Worm (Caenorhabditis elegans) whole organism, young adult: ENCODE data around the gene C53C11.2.

ENCODE experiments used
- B0019.2 ChIP-seq: fragments of 200-800 bp; sonication (Bioruptor generic); conservative IDR thresholded peaks from 2 replicates; pipeline ENCODE4 v1.3.6; 2022; ENCODE audit warnings: missing genetic modification reagents, missing genetic modification characterization, missing compliant biosample characterization
- B0035.1 ChIP-seq: sonication (generic microtip); optimal IDR thresholded peaks from 2 replicates; lab custom pipeline; 2016; ENCODE audit warnings: missing genetic modification characterization, mild to moderate bottlenecking, missing compliant biosample characterization, missing genotype, missing genetic modification reagents
- B0261.1 ChIP-seq: sonication (generic microtip); optimal IDR thresholded peaks from 2 replicates; lab custom pipeline; 2016; ENCODE audit warnings: mild to moderate bottlenecking, missing genetic modification characterization, moderate library complexity, missing compliant biosample characterization
- B0336.3 ChIP-seq: fragments of 200-800 bp; sonication (Bioruptor generic); IDR thresholded peaks from 2 replicates; pipeline ENCODE4 v1.3.6; 2022; ENCODE audit warnings: missing genetic modification characterization, missing compliant biosample characterization
- F52B5.7 ChIP-seq: sonication (generic microtip); optimal IDR thresholded peaks from 2 replicates; lab custom pipeline; 2016; ENCODE audit warnings: mild to moderate bottlenecking, missing genetic modification characterization, missing compliant biosample characterization
- F55B11.4 ChIP-seq: sonication (generic microtip); optimal IDR thresholded peaks from 2 replicates; lab custom pipeline; 2016; ENCODE audit warnings: missing compliant biosample characterization, missing genetic modification characterization, borderline replicate concordance; ENCODE audit not compliant: insufficient read depth
- K11D2.4 ChIP-seq: fragments of 200-800 bp; sonication (Bioruptor generic); IDR thresholded peaks from 2 replicates; pipeline ENCODE4 v1.3.6; 2022; ENCODE audit warnings: missing genetic modification reagents, missing genetic modification characterization, missing compliant biosample characterization
- T07F8.4 ChIP-seq: sonication (generic microtip); optimal IDR thresholded peaks from 2 replicates; lab custom pipeline; 2016; ENCODE audit warnings: mild to moderate bottlenecking, missing genetic modification characterization, moderate library complexity, missing compliant biosample characterization
- Y95B8A.8 ChIP-seq: fragments of 200-800 bp; sonication (Bioruptor generic); IDR thresholded peaks from 2 replicates; pipeline ENCODE4 v1.3.6; 2022; ENCODE audit warnings: missing genetic modification reagents, missing genetic modification characterization, missing compliant biosample characterization
- atf-7 ChIP-seq: sonication (generic microtip); optimal IDR thresholded peaks from 2 replicates; lab custom pipeline; 2017; ENCODE audit warnings: mild to moderate bottlenecking, missing genetic modification characterization, missing compliant biosample characterization
- ceh-27 ChIP-seq: fragments of 200-800 bp; sonication (Bioruptor generic); optimal IDR thresholded peaks from 2 replicates; lab custom pipeline; 2018; ENCODE audit warnings: mild to moderate bottlenecking, missing genetic modification characterization, moderate library complexity, missing compliant biosample characterization
- dox-1 ChIP-seq: fragments of 200-800 bp; sonication (Bioruptor generic); IDR thresholded peaks from 2 replicates; pipeline ENCODE4 v1.3.6; 2022; ENCODE audit warnings: missing genetic modification reagents, missing genetic modification characterization, missing compliant biosample characterization
- dpff-1 ChIP-seq: sonication (generic microtip); optimal IDR thresholded peaks from 2 replicates; lab custom pipeline; 2017; ENCODE audit warnings: mild to moderate bottlenecking, missing genetic modification characterization, missing compliant biosample characterization
- ekl-4 ChIP-seq: fragments of 200-800 bp; sonication (Bioruptor generic); IDR thresholded peaks from 2 replicates; pipeline ENCODE4 v1.3.6; 2022; ENCODE audit warnings: missing genetic modification reagents, missing genetic modification characterization, missing compliant biosample characterization
- fkh-3 ChIP-seq: sonication (generic microtip); optimal IDR thresholded peaks from 2 replicates; lab custom pipeline; 2016; ENCODE audit warnings: mild to moderate bottlenecking, missing genetic modification characterization, missing compliant biosample characterization
- gei-17 ChIP-seq: fragments of 200-800 bp; sonication (Bioruptor generic); optimal IDR thresholded peaks from 2 replicates; lab custom pipeline; 2018; ENCODE audit warnings: mild to moderate bottlenecking, missing genetic modification characterization, missing compliant biosample characterization
- him-1 ChIP-seq: sonication (generic microtip); optimal IDR thresholded peaks from 2 replicates; lab custom pipeline; 2016; ENCODE audit warnings: missing genotype, missing genetic modification reagents, missing genetic modification characterization, missing compliant biosample characterization
- let-607 ChIP-seq, 2 experiments: fragments of 200-800 bp in 1 of 2; sonication (Bioruptor generic) in 1 of 2; sonication (generic microtip) in 1 of 2; optimal IDR thresholded peaks; 2 replicates each; lab custom pipeline; 2016 to 2018; ENCODE audit warnings: mild to moderate bottlenecking in 2 of 2, missing compliant biosample characterization in 2 of 2, missing genetic modification characterization in 2 of 2, moderate library complexity in 2 of 2, missing genotype in 1 of 2
- lin-35 ChIP-seq, 3 experiments: fragments of 150-350 bp in 2 of 3; sonication (generic microtip) in 1 of 3; optimal IDR thresholded peaks; 2 replicates each; lab custom pipeline; 2014 to 2018; ENCODE audit warnings: missing biosample characterization in 3 of 3, missing genetic modification characterization in 3 of 3, missing genetic modification reagents in 3 of 3
- lsy-27 ChIP-seq: sonication (generic microtip); optimal IDR thresholded peaks from 2 replicates; lab custom pipeline; 2017; ENCODE audit warnings: missing genetic modification characterization, mild to moderate bottlenecking, missing compliant biosample characterization, antibody characterized with exemption, missing genotype, borderline replicate concordance; ENCODE audit not compliant: insufficient read depth
- madf-8 ChIP-seq: fragments of 200-800 bp; sonication (Bioruptor generic); conservative IDR thresholded peaks from 2 replicates; pipeline ENCODE4 v1.3.6; 2022; ENCODE audit warnings: missing genetic modification reagents, missing genetic modification characterization, missing compliant biosample characterization
- mcd-1 ChIP-seq: fragments of 200-800 bp; sonication (Bioruptor generic); IDR thresholded peaks from 2 replicates; pipeline ENCODE4 v1.3.6; 2022; ENCODE audit warnings: missing genetic modification reagents, missing genetic modification characterization, missing compliant biosample characterization
- mel-28 ChIP-seq: sonication (generic microtip); optimal IDR thresholded peaks from 2 replicates; lab custom pipeline; 2016; ENCODE audit warnings: borderline replicate concordance, mild to moderate bottlenecking, missing genetic modification characterization, missing compliant biosample characterization
- mes-4 ChIP-seq: sonication (generic microtip); optimal IDR thresholded peaks from 2 replicates; lab custom pipeline; 2016; ENCODE audit warnings: missing genotype, missing genetic modification characterization, missing compliant biosample characterization
- pha-4 ChIP-seq: fragments of 150-350 bp; sonication (generic microtip); optimal IDR thresholded peaks from 2 replicates; lab custom pipeline; 2014; ENCODE audit warnings: missing biosample characterization, missing genetic modification reagents, missing genetic modification characterization
- rec-8 ChIP-seq, 2 experiments: sonication (generic microtip); optimal IDR thresholded peaks; 2 replicates each; lab custom pipeline; 2016; ENCODE audit warnings: mild to moderate bottlenecking in 2 of 2, missing genetic modification characterization in 2 of 2, missing genetic modification reagents in 2 of 2, missing genotype in 2 of 2, missing biosample characterization in 1 of 2, missing compliant biosample characterization in 1 of 2, moderate library complexity in 1 of 2
- snpc-1.1 ChIP-seq: sonication (generic microtip); optimal IDR thresholded peaks from 2 replicates; lab custom pipeline; 2017; ENCODE audit warnings: missing genetic modification characterization, mild to moderate bottlenecking, missing compliant biosample characterization, antibody characterized with exemption, moderate library complexity, missing genotype, missing genetic modification reagents; ENCODE audit not compliant: insufficient read depth
- snpc-3.4 ChIP-seq: sonication (generic microtip); optimal IDR thresholded peaks from 2 replicates; lab custom pipeline; 2017; ENCODE audit warnings: missing genetic modification characterization, mild to moderate bottlenecking, missing compliant biosample characterization, antibody characterized with exemption, moderate library complexity, missing genotype, missing genetic modification reagents
- somi-1 ChIP-seq: fragments of 200-800 bp; sonication (Bioruptor generic); optimal IDR thresholded peaks from 2 replicates; lab custom pipeline; 2018; ENCODE audit warnings: mild to moderate bottlenecking, missing genetic modification characterization, missing compliant biosample characterization
- sptf-2 ChIP-seq: fragments of 200-800 bp; sonication (Bioruptor generic); optimal IDR thresholded peaks from 2 replicates; lab custom pipeline; 2018; ENCODE audit warnings: mild to moderate bottlenecking, missing genetic modification characterization, missing compliant biosample characterization
- zfh-2 ChIP-seq: fragments of 200-800 bp; sonication (Bioruptor generic); conservative IDR thresholded peaks from 2 replicates; pipeline ENCODE4 v1.3.6; 2022; ENCODE audit warnings: missing genetic modification reagents, missing genetic modification characterization, missing compliant biosample characterization
- zim-3 ChIP-seq: sonication (generic microtip); optimal IDR thresholded peaks from 2 replicates; lab custom pipeline; 2017; ENCODE audit warnings: mild to moderate bottlenecking, missing genetic modification characterization, moderate library complexity, missing compliant biosample characterization
- ztf-25 ChIP-seq: fragments of 200-800 bp; sonication (Bioruptor generic); IDR thresholded peaks from 2 replicates; pipeline ENCODE4 v1.3.6; 2022; ENCODE audit warnings: missing genetic modification reagents, missing genetic modification characterization, missing compliant biosample characterization
- ztf-3 ChIP-seq: fragments of 200-800 bp; sonication (Bioruptor generic); optimal IDR thresholded peaks from 2 replicates; lab custom pipeline; 2018; ENCODE audit warnings: mild to moderate bottlenecking, missing genetic modification characterization, missing compliant biosample characterization

The C53C11.2 gene

DNA sequence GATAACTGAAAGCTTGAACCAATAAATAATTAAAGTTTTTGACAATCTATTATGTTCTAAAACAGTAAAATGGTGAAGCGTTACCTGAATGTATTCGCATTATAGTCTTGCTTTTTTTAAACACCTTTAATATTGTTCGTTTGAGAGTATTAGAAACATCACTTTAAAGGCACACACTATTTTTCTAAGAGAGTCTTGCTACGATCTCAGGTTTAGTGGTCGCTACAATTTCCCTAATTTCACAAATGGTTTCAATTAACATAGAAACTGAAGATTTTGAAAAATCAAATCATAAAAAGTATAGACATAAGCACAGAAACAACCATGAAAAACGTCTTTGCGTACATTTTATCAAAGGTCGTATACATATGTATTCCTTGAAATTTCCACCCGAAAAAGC is 15.9 kb upstream of the C53C11.2 start:
- TF ChIP-seq K11D2.4 (GFP tag; lab: Robert Waterston, UW): no peak
- TF ChIP-seq ztf-25 (GFP tag; lab: Robert Waterston, UW): no peak
- no peak for TF ChIP-seq B0261.1
- no peak for TF ChIP-seq somi-1 (GFP tag; lab: Kevin White, UChicago)
- TF ChIP-seq dpff-1 (tag; lab: Kevin White, UChicago): no peak
- TF ChIP-seq mel-28 (tag; lab: Kevin White, UChicago): no peak
- no peak for TF ChIP-seq let-607 (tag; optimal IDR thresholded peaks at IDR 0.05; lab: Kevin White, UChicago)
- TF ChIP-seq madf-8 (GFP tag; lab: Robert Waterston, UW): no peak
- TF ChIP-seq F55B11.4: no peak
- TF ChIP-seq B0019.2 (GFP tag; lab: Robert Waterston, UW): no peak
- TF ChIP-seq T07F8.4: no peak
- no peak for TF ChIP-seq gei-17
- no peak for TF ChIP-seq mes-4 (tag; lab: Kevin White, UChicago)
- no peak for TF ChIP-seq lsy-27 (tag; lab: Kevin White, UChicago)
- TF ChIP-seq mcd-1 (GFP tag; lab: Robert Waterston, UW): no peak
- TF ChIP-seq ztf-3: no peak
- no peak for TF ChIP-seq B0035.1
- TF ChIP-seq rec-8 (tag; optimal IDR thresholded peaks at IDR 0.05; lab: Kevin White, UChicago): no peak
- no peak for TF ChIP-seq B0336.3 (GFP tag; lab: Robert Waterston, UW)
- no peak for TF ChIP-seq Y95B8A.8

- no peak for TF ChIP-seq sptf-2 (GFP tag; lab: Kevin White, UChicago)
- 0 out of 2 replicates have a peak, but pooled peaks have one; percentile 30 for TF ChIP-seq zfh-2 (GFP tag; lab: Robert Waterston, UW)
- TF ChIP-seq F52B5.7 (tag; lab: Kevin White, UChicago): no peak
Observed at ce11 chrX:17324954-17325353, 11.5 kb upstream of the C53C11.2 start.

DNA sequence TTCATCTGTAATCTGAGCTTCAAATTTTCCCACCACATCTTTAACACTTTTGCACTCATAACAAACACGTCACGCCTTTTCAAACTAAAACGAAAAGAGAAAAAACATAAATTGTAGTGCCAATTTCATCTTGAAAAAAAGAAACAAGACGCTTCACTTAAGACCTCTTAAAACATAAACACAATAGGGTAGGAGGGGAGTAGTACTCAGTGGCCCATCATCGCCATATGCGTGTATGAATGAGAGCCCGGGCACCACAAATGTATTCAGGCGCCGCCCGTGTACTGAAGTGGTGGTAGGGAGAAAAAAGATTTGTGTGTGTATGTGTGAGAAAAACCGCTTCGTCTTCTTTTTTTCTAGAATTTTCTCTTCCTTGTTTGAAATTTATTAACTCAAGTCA is 9.2 kb upstream of the C53C11.2 start:
- TF ChIP-seq him-1 (tag; lab: Kevin White, UChicago) (no peak), ekl-4 (GFP tag; lab: Robert Waterston, UW) (no peak), lin-35 (GFP tag; optimal IDR thresholded peaks at IDR 0.05; lab: Kevin White, UChicago) (no peak), ceh-27 (GFP tag; lab: Kevin White, UChicago) (peak; percentile 73), zim-3 (tag; lab: Kevin White, UChicago) (no peak), let-607 (tag; optimal IDR thresholded peaks at IDR 0.05; lab: Kevin White, UChicago) (no peak), atf-7 (no peak), mes-4 (tag; lab: Kevin White, UChicago) (no peak)

DNA sequence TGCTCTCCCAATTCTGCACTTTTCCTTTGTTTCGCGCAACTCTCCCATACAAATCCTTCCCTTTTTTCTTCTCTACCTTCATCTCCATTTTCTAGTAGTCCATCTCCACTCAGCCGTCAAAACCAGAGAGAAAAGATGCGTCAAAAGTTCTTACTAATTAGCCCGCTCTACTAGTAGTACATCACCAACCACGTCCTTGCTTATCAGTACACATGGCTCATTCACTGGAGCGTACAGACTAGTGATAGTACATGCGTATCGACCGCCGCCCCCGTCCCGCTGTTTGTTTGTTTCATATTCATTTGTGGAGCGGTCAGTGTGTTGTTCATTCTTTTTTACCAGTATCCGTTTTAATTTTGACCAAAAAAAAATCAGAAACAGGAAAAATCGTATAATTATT is 7.4 kb upstream of the C53C11.2 start:
- TF ChIP-seq fkh-3 (tag; lab: Kevin White, UChicago) (no peak), madf-8 (GFP tag; lab: Robert Waterston, UW) (no peak), dox-1 (GFP tag; lab: Robert Waterston, UW) (0 out of 2 replicates have a peak, but pooled peaks have one; percentile 12), pha-4 (tag; lab: Kevin White, UChicago) (no peak), snpc-3.4 (tag; lab: Kevin White, UChicago) (no peak), snpc-1.1 (tag; lab: Kevin White, UChicago) (no peak), B0035.1 (no peak), ceh-27 (GFP tag; lab: Kevin White, UChicago) (no peak)
